Fruit fly (Drosophila melanogaster) whole organism, embryonic: ENCODE data around the gene CG31910.

ENCODE experiments used
- Ada2b ChIP-seq: fragments of 200-800 bp; sonication (Bioruptor generic); IDR thresholded peaks from 2 replicates; pipeline ENCODE4 v1.3.6; 2022; ENCODE audit warnings: missing biosample characterization, missing genetic modification characterization
- CG10274 ChIP-seq: fragments of 200-800 bp; sonication (Bioruptor generic); optimal IDR thresholded peaks from 3 replicates; lab custom pipeline; 2017; ENCODE audit warnings: missing biosample characterization, mild to moderate bottlenecking, missing genetic modification characterization
- CG10543 ChIP-seq: fragments of 200-800 bp; sonication (Bioruptor generic); optimal IDR thresholded peaks from 3 replicates; lab custom pipeline; 2017; ENCODE audit warnings: missing biosample characterization, mild to moderate bottlenecking, missing genetic modification characterization, moderate library complexity
- CG12769 ChIP-seq: fragments of 200-800 bp; sonication (Bioruptor generic); optimal IDR thresholded peaks from 2 replicates; lab custom pipeline; 2019; ENCODE audit warnings: missing biosample characterization, mild to moderate bottlenecking, missing genetic modification characterization, moderate library complexity
- CG1603 ChIP-seq: fragments of 200-800 bp; sonication (Bioruptor generic); optimal IDR thresholded peaks from 2 replicates; lab custom pipeline; 2019; ENCODE audit warnings: missing biosample characterization, mild to moderate bottlenecking, missing genetic modification characterization, moderate library complexity
- CG1792 ChIP-seq: fragments of 200-800 bp; sonication (Bioruptor generic); optimal IDR thresholded peaks from 2 replicates; lab custom pipeline; 2016; ENCODE audit warnings: missing biosample characterization, missing genetic modification characterization
- CG2129 ChIP-seq: fragments of 200-800 bp; sonication (Bioruptor generic); IDR thresholded peaks from 2 replicates; pipeline ENCODE4 v1.3.6; 2022; ENCODE audit warnings: missing biosample characterization, missing genetic modification characterization; ENCODE audit not compliant: partially characterized antibody
- CG32532 ChIP-seq: fragments of 200-800 bp; sonication (Bioruptor generic); IDR thresholded peaks from 2 replicates; pipeline ENCODE4 v1.3.6; 2022; ENCODE audit warnings: missing biosample characterization, missing genetic modification characterization
- CG3726 ChIP-seq: fragments of 200-800 bp; sonication (Bioruptor generic); IDR thresholded peaks from 3 replicates; pipeline ENCODE4, ENCODE4 v1.3.6; 2022; ENCODE audit warnings: missing biosample characterization, missing genetic modification characterization
- CG4820 ChIP-seq: fragments of 200-800 bp; sonication (Bioruptor generic); optimal IDR thresholded peaks from 3 replicates; lab custom pipeline; 2016; ENCODE audit warnings: missing biosample characterization, missing genetic modification characterization
- CG5953 ChIP-seq: fragments of 200-800 bp; sonication (Bioruptor generic); IDR thresholded peaks from 2 replicates; pipeline ENCODE4 v1.3.6; 2022; ENCODE audit warnings: missing biosample characterization, missing genetic modification characterization
- CG6175 ChIP-seq: fragments of 200-800 bp; sonication (Bioruptor generic); IDR thresholded peaks from 3 replicates; pipeline ENCODE4 v1.3.6; 2022; ENCODE audit warnings: missing biosample characterization, missing genetic modification characterization
- CG6683 ChIP-seq: fragments of 200-800 bp; sonication (Bioruptor generic); optimal IDR thresholded peaks from 2 replicates; lab custom pipeline; 2017; ENCODE audit warnings: missing biosample characterization, mild to moderate bottlenecking, missing genetic modification characterization, missing genetic modification reagents
- CG7357 ChIP-seq: fragments of 200-800 bp; sonication (Bioruptor generic); IDR thresholded peaks from 3 replicates; pipeline ENCODE4 v1.3.6; 2022; ENCODE audit warnings: missing biosample characterization, missing genetic modification characterization
- CG7786 ChIP-seq: fragments of 200-800 bp; sonication (Bioruptor generic); optimal IDR thresholded peaks from 2 replicates; lab custom pipeline; 2016; ENCODE audit warnings: missing biosample characterization, missing genetic modification characterization
- CG9932 ChIP-seq: fragments of 200-800 bp; sonication (Bioruptor generic); IDR thresholded peaks from 2 replicates; pipeline ENCODE4 v1.3.6; 2022; ENCODE audit warnings: missing biosample characterization, missing genetic modification characterization
- CHES-1-like ChIP-seq: fragments of 200-800 bp; sonication (Bioruptor generic); optimal IDR thresholded peaks from 2 replicates; lab custom pipeline; 2016; ENCODE audit warnings: missing biosample characterization, missing genetic modification characterization
- Deaf1 ChIP-seq: fragments of 200-800 bp; optimal IDR thresholded peaks from 3 replicates; lab custom pipeline; 2019; ENCODE audit warnings: missing biosample characterization, mild to moderate bottlenecking, missing genetic modification characterization, moderate library complexity
- Drgx ChIP-seq: fragments of 200-800 bp; sonication (Bioruptor generic); IDR thresholded peaks from 2 replicates; pipeline ENCODE4 v1.3.6; 2022; ENCODE audit warnings: missing biosample characterization, missing genetic modification characterization
- GATAe ChIP-seq: fragments of 200-800 bp; sonication (Bioruptor generic); conservative IDR thresholded peaks from 2 replicates; pipeline ENCODE4 v1.3.6; 2022; ENCODE audit warnings: missing biosample characterization, missing genetic modification characterization
- Hr39 ChIP-seq: fragments of >200 bp; optimal IDR thresholded peaks from 2 replicates; lab custom pipeline; 2017
- Lim3 ChIP-seq: fragments of 200-800 bp; sonication (Bioruptor generic); IDR thresholded peaks from 2 replicates; pipeline ENCODE4 v1.3.6; 2022; ENCODE audit warnings: missing biosample characterization, missing genetic modification characterization
- MESR4 ChIP-seq: fragments of 200-800 bp; sonication (Bioruptor generic); optimal IDR thresholded peaks from 2 replicates; lab custom pipeline; 2018; ENCODE audit warnings: missing biosample characterization, mild to moderate bottlenecking, missing genetic modification characterization, moderate library complexity
- Mad ChIP-seq: fragments of 200-800 bp; sonication (Bioruptor generic); optimal IDR thresholded peaks from 2 replicates; lab custom pipeline; 2016; ENCODE audit warnings: missing biosample characterization, missing genetic modification characterization
- Med ChIP-seq: fragments of 200-800 bp; sonication (Bioruptor generic); peaks from one replicate; lab custom pipeline; 2016; ENCODE audit warnings: missing biosample characterization, missing genetic modification characterization, mild to moderate bottlenecking, inconsistent platforms, moderate library complexity
- Mes4 ChIP-seq: fragments of 200-800 bp; sonication (Bioruptor generic); optimal IDR thresholded peaks from 2 replicates; lab custom pipeline; 2016; ENCODE audit warnings: missing biosample characterization, missing genetic modification characterization
- NK7.1 ChIP-seq: fragments of 200-800 bp; sonication (Bioruptor generic); optimal IDR thresholded peaks from 3 replicates; lab custom pipeline; 2016; ENCODE audit warnings: missing biosample characterization, missing genetic modification characterization
- NfI ChIP-seq: fragments of 200-800 bp; sonication (Bioruptor generic); optimal IDR thresholded peaks from 3 replicates; lab custom pipeline; 2018; ENCODE audit warnings: missing biosample characterization, mild to moderate bottlenecking, missing genetic modification characterization, moderate library complexity
- Oli ChIP-seq: fragments of 200-800 bp; sonication (Bioruptor generic); optimal IDR thresholded peaks from 2 replicates; lab custom pipeline; 2018; ENCODE audit warnings: missing biosample characterization, mild to moderate bottlenecking, missing genetic modification characterization, moderate library complexity
- Poxn ChIP-seq: fragments of 200-800 bp; sonication (Bioruptor generic); IDR thresholded peaks from 2 replicates; pipeline ENCODE4 v1.3.6; 2022; ENCODE audit warnings: missing biosample characterization, missing genetic modification characterization
- Rfx ChIP-seq: fragments of 200-800 bp; sonication (Bioruptor generic); IDR thresholded peaks from 2 replicates; pipeline ENCODE4 v1.3.6; 2022; ENCODE audit warnings: missing biosample characterization, missing genetic modification characterization
- bbx ChIP-seq: fragments of 200-800 bp; sonication (Bioruptor generic); IDR thresholded peaks from 2 replicates; pipeline ENCODE4 v1.3.6; 2022; ENCODE audit warnings: missing biosample characterization, missing genetic modification characterization; ENCODE audit not compliant: partially characterized antibody
- bsh ChIP-seq, 2 experiments: fragments of 200-800 bp; sonication (Bioruptor generic); optimal IDR thresholded peaks; 2 replicates each; lab custom pipeline; 2017 to 2018; ENCODE audit warnings: mild to moderate bottlenecking in 2 of 2, missing biosample characterization in 2 of 2, missing genetic modification characterization in 2 of 2, moderate library complexity in 1 of 2
- cas ChIP-seq: fragments of 200-800 bp; sonication (Bioruptor generic); IDR thresholded peaks from 2 replicates; pipeline ENCODE4 v1.3.6; 2022; ENCODE audit warnings: missing biosample characterization, missing genetic modification characterization
- crol ChIP-seq: fragments of 200-800 bp; sonication (Bioruptor generic); IDR thresholded peaks from 2 replicates; pipeline ENCODE4 v1.3.6; 2022; ENCODE audit warnings: missing biosample characterization, missing genetic modification characterization
- cwo ChIP-seq: fragments of 200-800 bp; sonication (Bioruptor generic); optimal IDR thresholded peaks from 3 replicates; lab custom pipeline; 2017; ENCODE audit warnings: missing biosample characterization, missing genetic modification characterization, mild to moderate bottlenecking, moderate library complexity, missing genetic modification reagents
- dmrt11E ChIP-seq: fragments of 200-800 bp; sonication (Bioruptor generic); optimal IDR thresholded peaks from 3 replicates; lab custom pipeline; 2018; ENCODE audit warnings: missing biosample characterization, mild to moderate bottlenecking, missing genetic modification characterization, moderate library complexity
- fd64A ChIP-seq: fragments of 200-800 bp; sonication (Bioruptor generic); optimal IDR thresholded peaks from 3 replicates; lab custom pipeline; 2018; ENCODE audit warnings: missing biosample characterization, mild to moderate bottlenecking, missing genetic modification characterization
- jing ChIP-seq: fragments of 200-800 bp; sonication (Bioruptor generic); optimal IDR thresholded peaks from 2 replicates; lab custom pipeline; 2018; ENCODE audit warnings: missing biosample characterization, mild to moderate bottlenecking, missing genetic modification characterization
- p53 ChIP-seq: fragments of 200-800 bp; sonication (Bioruptor generic); optimal IDR thresholded peaks from 2 replicates; lab custom pipeline; 2016; ENCODE audit warnings: missing biosample characterization, missing genetic modification characterization
- sd ChIP-seq: fragments of 200-800 bp; sonication (Bioruptor generic); optimal IDR thresholded peaks from 3 replicates; lab custom pipeline; 2018; ENCODE audit warnings: missing biosample characterization, mild to moderate bottlenecking, missing genetic modification characterization, moderate library complexity
- sr ChIP-seq: fragments of 200-800 bp; sonication (Bioruptor generic); IDR thresholded peaks from 3 replicates; pipeline ENCODE4 v1.3.6; 2022; ENCODE audit warnings: missing biosample characterization, missing genetic modification characterization
- tna ChIP-seq: fragments of 200-800 bp; sonication (Bioruptor generic); IDR thresholded peaks from 2 replicates; pipeline ENCODE4 v1.3.6; 2022; ENCODE audit warnings: missing biosample characterization, missing genetic modification characterization; ENCODE audit not compliant: partially characterized antibody

Gene CG31910

DNA sequence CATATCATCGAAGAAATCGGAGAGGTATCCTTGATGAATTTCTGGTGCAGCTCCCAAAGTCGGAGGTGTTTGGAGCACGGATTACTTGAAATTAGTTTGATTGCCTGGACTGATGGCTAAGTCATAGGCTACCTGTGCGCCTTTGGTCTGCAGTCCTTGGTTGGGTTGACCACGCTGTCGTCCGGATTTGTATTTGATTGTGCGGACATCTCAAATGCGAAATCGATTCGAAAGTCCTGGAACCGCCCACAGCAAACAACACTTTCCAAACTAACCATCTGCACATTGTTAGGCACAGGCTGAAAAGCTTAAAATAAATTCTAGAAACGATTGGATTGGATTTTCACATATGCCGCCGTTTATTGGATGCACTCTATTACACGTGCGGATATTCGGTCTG is 14.1 kb upstream of the CG31910 start, which contains the start of gene CG11322:
Gene CG11322 (minus strand): TSS at position 101 of the 400 bp plus-strand sequence.
- TF ChIP-seq CHES-1-like (GFP tag; lab: Kevin White, UChicago), result no peak
- TF ChIP-seq Oli (tag; lab: Kevin White, UChicago), result no peak
- no peak for TF ChIP-seq fd64A (GFP tag; lab: Kevin White, UChicago)
- TF ChIP-seq bbx (GFP tag; lab: Robert Waterston, UW), result no peak
- no peak for TF ChIP-seq CG6683 (GFP tag; lab: Kevin White, UChicago)
- no peak for TF ChIP-seq Poxn (GFP tag; lab: Robert Waterston, UW)
- no peak for TF ChIP-seq CG5953 (GFP tag; lab: Robert Waterston, UW)
- TF ChIP-seq CG4820 (GFP tag; lab: Kevin White, UChicago), result no peak
- TF ChIP-seq NK7.1 (GFP tag; lab: Kevin White, UChicago), result no peak
- no peak for TF ChIP-seq Ada2b (GFP tag; lab: Robert Waterston, UW)
- TF ChIP-seq Mes4 (GFP tag; lab: Kevin White, UChicago), result no peak
- TF ChIP-seq MESR4, result no peak
- TF ChIP-seq tna (GFP tag; lab: Robert Waterston, UW), result no peak
- no peak for TF ChIP-seq jing (GFP tag; lab: Kevin White, UChicago)
- TF ChIP-seq dmrt11E, result no peak
- no peak for TF ChIP-seq p53 (GFP tag; lab: Kevin White, UChicago)
- TF ChIP-seq, all 482 proteins: peak for 0

DNA sequence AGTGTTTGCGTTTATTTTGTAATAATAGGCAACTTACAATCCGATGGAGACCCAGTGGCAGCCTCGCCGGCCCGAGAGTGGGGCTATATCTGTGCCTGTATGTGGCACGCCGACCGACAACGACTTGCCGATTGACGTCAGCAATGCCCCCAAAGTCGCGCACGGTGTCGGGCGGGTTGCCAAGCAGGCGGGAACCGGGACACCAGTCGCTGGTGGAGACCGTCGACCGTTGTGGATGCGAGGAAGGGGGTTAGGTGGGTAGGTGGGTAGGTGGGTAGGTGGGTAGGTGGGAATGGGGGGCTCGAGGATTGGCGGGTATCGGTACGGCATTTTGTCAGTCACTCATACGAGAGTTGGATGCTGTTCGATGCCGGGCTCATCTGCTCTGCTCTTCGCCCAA is 5.6 kb upstream of the CG31910 start:
- TF ChIP-seq Drgx (GFP tag; lab: Robert Waterston, UW) (0 out of 2 replicates have a peak, but pooled peaks have one; percentile 15), cwo (peak; percentile 15), CG1792 (GFP tag; lab: Kevin White, UChicago) (no peak), CG10274 (GFP tag; lab: Kevin White, UChicago) (no peak), crol (GFP tag; lab: Robert Waterston, UW) (peak; percentile 71), CG6175 (GFP tag; lab: Robert Waterston, UW) (peak; percentile 92), Mad (GFP tag; lab: Kevin White, UChicago) (no peak), Rfx (GFP tag; lab: Robert Waterston, UW) (peak; percentile 51), sr (GFP tag; lab: Robert Waterston, UW) (peak; percentile 83), CG12769 (tag; lab: Kevin White, UChicago) (peak; percentile 98), Deaf1 (tag; lab: Kevin White, UChicago) (peak; percentile 31), Hr39 (peak; percentile 15), bsh (GFP tag; optimal IDR thresholded peaks at IDR 0.05; lab: Kevin White, UChicago) (no peak), NfI (no peak), Lim3 (no peak), Med (GFP tag; lab: Kevin White, UChicago) (peak; percentile 55), sd (tag; lab: Kevin White, UChicago) (peak; percentile 29), GATAe (no peak), cas (GFP tag; lab: Robert Waterston, UW) (0 out of 2 replicates have a peak, but pooled peaks have one; percentile 26), CG32532 (0 out of 2 replicates have a peak, but pooled peaks have one; percentile 20), CG10543 (peak; percentile 86), CG9932 (GFP tag; lab: Robert Waterston, UW) (peak; percentile 30; the same call in 1 of the 2 replicates)

DNA sequence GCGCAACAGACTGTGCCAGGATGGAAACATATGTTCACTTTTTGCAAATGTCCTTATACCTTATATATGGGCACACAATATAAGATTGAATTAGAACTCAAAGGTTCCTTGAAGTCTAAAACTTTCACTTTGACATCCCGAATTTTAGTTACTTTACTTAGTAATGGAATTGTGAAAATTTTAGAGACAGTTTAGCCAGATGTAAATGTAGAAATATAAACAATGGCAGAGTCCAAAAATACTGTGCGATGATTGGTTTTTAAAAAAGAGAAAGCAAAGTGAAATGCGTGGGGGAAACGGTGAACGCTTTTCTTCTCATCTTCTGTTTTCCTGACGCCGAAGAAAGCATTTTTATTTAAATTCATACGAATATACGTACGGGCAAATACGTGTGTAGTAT is 2.4 kb upstream of the CG31910 start, which contains the start of gene CG44271:
Gene CG44271 (minus strand): TSS at position 101 of the 400 bp plus-strand sequence.
- TF ChIP-seq CG1603 (no peak), CG3726 (GFP tag; lab: Robert Waterston, UW) (no peak), CG2129 (no peak), CG7357 (GFP tag; lab: Robert Waterston, UW) (no peak), CG7786 (GFP tag; lab: Kevin White, UChicago) (no peak)
